Fruit fly (Drosophila melanogaster) whole organism, embryonic: ENCODE measurements around the gene Trf4-2.

Source experiments
- Ada2b ChIP-seq: fragments of 200-800 bp; sonication (Bioruptor generic); IDR thresholded peaks from 2 replicates; pipeline ENCODE4 v1.3.6; 2022; ENCODE audit warnings: missing biosample characterization, missing genetic modification characterization
- Atf-2 ChIP-seq: fragments of 200-800 bp; sonication (Bioruptor generic); optimal IDR thresholded peaks from 2 replicates; lab custom pipeline; 2016; ENCODE audit warnings: missing biosample characterization, missing genetic modification characterization
- B-H1 ChIP-seq: fragments of 200-800 bp; sonication (Bioruptor generic); IDR thresholded peaks from 3 replicates; pipeline ENCODE4 v1.3.6; 2022; ENCODE audit warnings: missing biosample characterization, missing genetic modification characterization
- CG10209 ChIP-seq: fragments of 200-800 bp; sonication (Bioruptor generic); optimal IDR thresholded peaks from 3 replicates; lab custom pipeline; 2017; ENCODE audit warnings: missing biosample characterization, mild to moderate bottlenecking, missing genetic modification characterization, missing genetic modification reagents
- CG12104 ChIP-seq: fragments of 200-800 bp; sonication (Bioruptor generic); optimal IDR thresholded peaks from 3 replicates; lab custom pipeline; 2016; ENCODE audit warnings: missing biosample characterization, missing genetic modification characterization
- CG12391 ChIP-seq: fragments of 200-800 bp; sonication (Bioruptor generic); optimal IDR thresholded peaks from 3 replicates; lab custom pipeline; 2018; ENCODE audit warnings: missing biosample characterization, mild to moderate bottlenecking, missing genetic modification characterization, moderate library complexity
- CG12769 ChIP-seq: fragments of 200-800 bp; sonication (Bioruptor generic); optimal IDR thresholded peaks from 2 replicates; lab custom pipeline; 2019; ENCODE audit warnings: missing biosample characterization, mild to moderate bottlenecking, missing genetic modification characterization, moderate library complexity
- CG13123 ChIP-seq: fragments of 200-800 bp; sonication (Bioruptor generic); optimal IDR thresholded peaks from 2 replicates; lab custom pipeline; 2016; ENCODE audit warnings: missing biosample characterization, missing genetic modification characterization
- CG1602 ChIP-seq: fragments of 200-800 bp; sonication (Bioruptor generic); optimal IDR thresholded peaks from 3 replicates; lab custom pipeline; 2016; ENCODE audit warnings: missing biosample characterization, missing genetic modification characterization
- CG17359 ChIP-seq: fragments of 200-800 bp; sonication (Bioruptor generic); optimal IDR thresholded peaks from 3 replicates; lab custom pipeline; 2018; ENCODE audit warnings: missing biosample characterization, mild to moderate bottlenecking, missing genetic modification characterization, moderate library complexity
- CG17829 ChIP-seq: fragments of 200-800 bp; optimal IDR thresholded peaks from 2 replicates; lab custom pipeline; 2019; ENCODE audit warnings: missing biosample characterization, mild to moderate bottlenecking, missing genetic modification characterization, moderate library complexity
- CG2116 ChIP-seq: fragments of 200-800 bp; sonication (Bioruptor generic); optimal IDR thresholded peaks from 3 replicates; lab custom pipeline; 2018; ENCODE audit warnings: missing biosample characterization, mild to moderate bottlenecking, missing genetic modification characterization
- CG3163 ChIP-seq: fragments of 200-800 bp; sonication (Bioruptor generic); optimal IDR thresholded peaks from 3 replicates; lab custom pipeline; 2016; ENCODE audit warnings: missing biosample characterization, missing genetic modification characterization
- CG32532 ChIP-seq: fragments of 200-800 bp; sonication (Bioruptor generic); IDR thresholded peaks from 2 replicates; pipeline ENCODE4 v1.3.6; 2022; ENCODE audit warnings: missing biosample characterization, missing genetic modification characterization
- CG3281 ChIP-seq: fragments of 200-800 bp; sonication (Bioruptor generic); optimal IDR thresholded peaks from 3 replicates; lab custom pipeline; 2017; ENCODE audit warnings: missing biosample characterization, mild to moderate bottlenecking, missing genetic modification characterization
- CG4282 ChIP-seq: fragments of 200-800 bp; sonication (Bioruptor generic); optimal IDR thresholded peaks from 2 replicates; lab custom pipeline; 2016; ENCODE audit warnings: missing biosample characterization, missing genetic modification characterization
- CG4404 ChIP-seq: fragments of 200-800 bp; sonication (Bioruptor generic); IDR thresholded peaks from 2 replicates; pipeline ENCODE4 v1.3.6; 2022; ENCODE audit warnings: missing biosample characterization, missing genetic modification characterization
- CG4424 ChIP-seq: fragments of 200-800 bp; sonication (Bioruptor generic); optimal IDR thresholded peaks from 3 replicates; lab custom pipeline; 2016; ENCODE audit warnings: missing biosample characterization, missing genetic modification characterization
- CG5953 ChIP-seq: fragments of 200-800 bp; sonication (Bioruptor generic); IDR thresholded peaks from 2 replicates; pipeline ENCODE4 v1.3.6; 2022; ENCODE audit warnings: missing biosample characterization, missing genetic modification characterization
- CG6683 ChIP-seq: fragments of 200-800 bp; sonication (Bioruptor generic); optimal IDR thresholded peaks from 2 replicates; lab custom pipeline; 2017; ENCODE audit warnings: missing biosample characterization, mild to moderate bottlenecking, missing genetic modification characterization, missing genetic modification reagents
- CG7357 ChIP-seq: fragments of 200-800 bp; sonication (Bioruptor generic); IDR thresholded peaks from 3 replicates; pipeline ENCODE4 v1.3.6; 2022; ENCODE audit warnings: missing biosample characterization, missing genetic modification characterization
- CG7786 ChIP-seq: fragments of 200-800 bp; sonication (Bioruptor generic); optimal IDR thresholded peaks from 2 replicates; lab custom pipeline; 2016; ENCODE audit warnings: missing biosample characterization, missing genetic modification characterization
- CG8388 ChIP-seq: fragments of 200-800 bp; sonication (Bioruptor generic); optimal IDR thresholded peaks from 2 replicates; lab custom pipeline; 2019; ENCODE audit warnings: missing biosample characterization, mild to moderate bottlenecking, missing genetic modification characterization, moderate library complexity
- D19B ChIP-seq: fragments of 200-800 bp; sonication (Bioruptor generic); optimal IDR thresholded peaks from 2 replicates; lab custom pipeline; 2017; ENCODE audit warnings: missing biosample characterization, mild to moderate bottlenecking, missing genetic modification characterization
- Doc2 ChIP-seq: fragments of 200-800 bp; sonication (Bioruptor generic); IDR thresholded peaks from 2 replicates; pipeline ENCODE4 v1.3.6; 2022; ENCODE audit warnings: missing biosample characterization, missing genetic modification characterization
- E2f2 ChIP-seq: fragments of 200-800 bp; sonication (Bioruptor generic); IDR thresholded peaks from 2 replicates; pipeline ENCODE4 v1.3.6; 2022; ENCODE audit warnings: missing biosample characterization, missing genetic modification characterization
- Ets65A ChIP-seq: fragments of 200-800 bp; sonication (Bioruptor generic); peaks from one replicate; lab custom pipeline; 2016; ENCODE audit warnings: missing biosample characterization, missing genetic modification characterization
- Ets97D ChIP-seq: fragments of 200-800 bp; sonication (Bioruptor generic); optimal IDR thresholded peaks from 3 replicates; lab custom pipeline; 2016; ENCODE audit warnings: missing biosample characterization, missing genetic modification characterization
- Gug ChIP-seq: fragments of 200-800 bp; sonication (Bioruptor generic); IDR thresholded peaks from 4 replicates; pipeline ENCODE4 v1.3.6; 2022; ENCODE audit warnings: missing biosample characterization, missing genetic modification characterization
- H2.0 ChIP-seq: fragments of 200-800 bp; sonication (Bioruptor generic); IDR thresholded peaks from 2 replicates; pipeline ENCODE4 v1.3.6; 2022; ENCODE audit warnings: missing biosample characterization, missing genetic modification characterization
- Hand ChIP-seq: fragments of 200-800 bp; sonication (Bioruptor generic); optimal IDR thresholded peaks from 2 replicates; lab custom pipeline; 2017; ENCODE audit warnings: mild to moderate bottlenecking, missing biosample characterization, missing genetic modification reagents, missing genetic modification characterization
- Hey ChIP-seq: fragments of 200-800 bp; sonication (Bioruptor generic); optimal IDR thresholded peaks from 3 replicates; lab custom pipeline; 2018; ENCODE audit warnings: missing biosample characterization, mild to moderate bottlenecking, missing genetic modification characterization
- Kr ChIP-seq: fragments of 200-800 bp; sonication (Bioruptor generic); optimal IDR thresholded peaks from 2 replicates; lab custom pipeline; 2017; ENCODE audit warnings: missing biosample characterization, mild to moderate bottlenecking, missing genetic modification characterization
- Meics ChIP-seq: fragments of 200-800 bp; sonication (Bioruptor generic); optimal IDR thresholded peaks from 2 replicates; lab custom pipeline; 2017; ENCODE audit warnings: missing biosample characterization, mild to moderate bottlenecking, missing genetic modification characterization
- NC2β ChIP-seq: fragments of 200-800 bp; sonication (Bioruptor generic); optimal IDR thresholded peaks from 2 replicates; lab custom pipeline; 2016; ENCODE audit warnings: missing biosample characterization, missing genetic modification characterization
- Pdp1 ChIP-seq, 2 experiments: fragments of 200-800 bp; sonication (Bioruptor generic); optimal IDR thresholded peaks; 3 replicates each; lab custom pipeline; 2016; ENCODE audit warnings: missing biosample characterization in 2 of 2, missing genetic modification characterization in 2 of 2, mild to moderate bottlenecking in 1 of 2, moderate library complexity in 1 of 2
- Ssrp ChIP-seq: fragments of 200-800 bp; sonication (Bioruptor generic); optimal IDR thresholded peaks from 2 replicates; lab custom pipeline; 2018; ENCODE audit warnings: missing biosample characterization, mild to moderate bottlenecking, missing genetic modification characterization, moderate library complexity
- aop ChIP-seq: fragments of 200-800 bp; sonication (Bioruptor generic); IDR thresholded peaks from 2 replicates; pipeline ENCODE4 v1.3.6; 2022; ENCODE audit warnings: missing biosample characterization, missing genetic modification characterization
- corto ChIP-seq: fragments of 200-800 bp; sonication (Bioruptor generic); optimal IDR thresholded peaks from 2 replicates; lab custom pipeline; 2016; ENCODE audit warnings: missing biosample characterization, mild to moderate bottlenecking, missing genetic modification characterization, moderate library complexity
- crol ChIP-seq: fragments of 200-800 bp; sonication (Bioruptor generic); IDR thresholded peaks from 2 replicates; pipeline ENCODE4 v1.3.6; 2022; ENCODE audit warnings: missing biosample characterization, missing genetic modification characterization
- gce ChIP-seq: fragments of 200-800 bp; sonication (Bioruptor generic); IDR thresholded peaks from 3 replicates; pipeline ENCODE4 v1.3.6; 2022; ENCODE audit warnings: missing biosample characterization, missing genetic modification characterization
- gsb-n ChIP-seq: fragments of 200-800 bp; sonication (Bioruptor generic); optimal IDR thresholded peaks from 3 replicates; lab custom pipeline; 2018; ENCODE audit warnings: missing biosample characterization, mild to moderate bottlenecking, missing genetic modification characterization
- jigr1 ChIP-seq: fragments of 200-800 bp; sonication (Bioruptor generic); IDR thresholded peaks from 3 replicates; pipeline ENCODE4 v1.3.6; 2022; ENCODE audit warnings: missing biosample characterization, missing genetic modification characterization
- kah ChIP-seq: fragments of 200-800 bp; sonication (Bioruptor generic); optimal IDR thresholded peaks from 2 replicates; lab custom pipeline; 2018; ENCODE audit warnings: missing biosample characterization, mild to moderate bottlenecking, missing genetic modification characterization
- lilli ChIP-seq: fragments of 200-800 bp; sonication (Bioruptor generic); optimal IDR thresholded peaks from 3 replicates; lab custom pipeline; 2016; ENCODE audit warnings: missing biosample characterization, missing genetic modification characterization
- mld ChIP-seq: fragments of 200-800 bp; sonication (Bioruptor generic); IDR thresholded peaks from 3 replicates; pipeline ENCODE4 v1.3.6; 2022; ENCODE audit warnings: missing biosample characterization, missing genetic modification characterization; ENCODE audit not compliant: partially characterized antibody
- pita ChIP-seq: fragments of 200-800 bp; sonication (Bioruptor generic); optimal IDR thresholded peaks from 2 replicates; lab custom pipeline; 2017; ENCODE audit warnings: missing biosample characterization, mild to moderate bottlenecking, missing genetic modification characterization
- pnt ChIP-seq: fragments of 200-800 bp; sonication (Bioruptor generic); optimal IDR thresholded peaks from 3 replicates; lab custom pipeline; 2016; ENCODE audit warnings: missing biosample characterization, missing genetic modification characterization
- row ChIP-seq: fragments of 200-800 bp; sonication (Bioruptor generic); IDR thresholded peaks from 3 replicates; pipeline ENCODE4 v1.3.6; 2022; ENCODE audit warnings: missing biosample characterization, missing genetic modification characterization
- shn ChIP-seq: fragments of 200-800 bp; sonication (Bioruptor generic); optimal IDR thresholded peaks from 3 replicates; lab custom pipeline; 2016; ENCODE audit warnings: missing biosample characterization, missing genetic modification characterization
- tap ChIP-seq: fragments of 200-800 bp; optimal IDR thresholded peaks from 3 replicates; lab custom pipeline; 2019; ENCODE audit warnings: missing biosample characterization, mild to moderate bottlenecking, missing genetic modification characterization, moderate library complexity
- ttk ChIP-seq: fragments of 200-800 bp; sonication (Bioruptor generic); IDR thresholded peaks from 2 replicates; pipeline ENCODE4 v2.1.2; 2022; ENCODE audit warnings: missing biosample characterization, missing genetic modification characterization

Gene Trf4-2

dm6 chr3R:24876843-24877457, 48.1 kb upstream of the Trf4-2 start, which contains the start of the genes CG11089 and CG31381 (continued):
- TF ChIP-seq crol (GFP tag; lab: Robert Waterston, UW) (no peak), tap (tag; lab: Kevin White, UChicago) (no peak), Ssrp (tag; lab: Kevin White, UChicago) (no peak), CG17359 (no peak), corto (no peak), jigr1 (GFP tag; lab: Robert Waterston, UW) (no peak), Ets97D (GFP tag; lab: Kevin White, UChicago) (peak; percentile 44), CG12104 (GFP tag; lab: Kevin White, UChicago) (peak; percentile 38), CG4404 (GFP tag; lab: Robert Waterston, UW) (no peak), Pdp1 (GFP tag; optimal IDR thresholded peaks at IDR 0.05; lab: Kevin White, UChicago) (no peak), CG17829 (tag; lab: Kevin White, UChicago) (peak; percentile 39), B-H1 (GFP tag; lab: Robert Waterston, UW) (no peak), CG5953 (GFP tag; lab: Robert Waterston, UW) (no peak), CG13123 (no peak), Atf-2 (GFP tag; lab: Kevin White, UChicago) (no peak), CG2116 (GFP tag; lab: Kevin White, UChicago) (peak; percentile 5), kah (GFP tag; lab: Kevin White, UChicago) (peak; percentile 99), Ada2b (GFP tag; lab: Robert Waterston, UW) (no peak), gce (no peak), D19B (GFP tag; lab: Kevin White, UChicago) (no peak), CG3163 (no peak), ttk (GFP tag; lab: Robert Waterston, UW) (no peak), Doc2 (GFP tag; lab: Robert Waterston, UW) (no peak), CG3281 (GFP tag; lab: Kevin White, UChicago) (peak; percentile 5), CG12769 (tag; lab: Kevin White, UChicago) (no peak), gsb-n (no peak), lilli (GFP tag; lab: Kevin White, UChicago) (no peak), H2.0 (GFP tag; lab: Robert Waterston, UW) (no peak), CG8388 (GFP tag; lab: Kevin White, UChicago) (no peak), CG4424 (no peak), Hand (GFP tag; lab: Kevin White, UChicago) (no peak), Ets65A (peak; percentile 14), row (GFP tag; lab: Robert Waterston, UW) (no peak), shn (GFP tag; lab: Kevin White, UChicago) (no peak), CG10209 (GFP tag; lab: Kevin White, UChicago) (no peak), CG32532 (GFP tag; lab: Robert Waterston, UW) (no peak), CG4282 (GFP tag; lab: Kevin White, UChicago) (no peak), Kr (GFP tag; lab: Kevin White, UChicago) (no peak), Gug (GFP tag; lab: Robert Waterston, UW) (no peak), CG7357 (GFP tag; lab: Robert Waterston, UW) (no peak), NC2β (no peak), CG6683 (GFP tag; lab: Kevin White, UChicago) (peak; percentile 14), pnt (GFP tag; lab: Kevin White, UChicago) (no peak), mld (GFP tag; lab: Robert Waterston, UW) (no peak), CG7786 (GFP tag; lab: Kevin White, UChicago) (no peak), CG1602 (GFP tag; lab: Kevin White, UChicago) (no peak), pita (no peak), E2f2 (GFP tag; lab: Robert Waterston, UW) (peak; percentile 97), aop (GFP tag; lab: Robert Waterston, UW) (no peak), Hey (no peak), Meics (GFP tag; lab: Kevin White, UChicago) (peak; percentile 32), CG12391 (peak; percentile 61)
